In the genomic region with DNA sequence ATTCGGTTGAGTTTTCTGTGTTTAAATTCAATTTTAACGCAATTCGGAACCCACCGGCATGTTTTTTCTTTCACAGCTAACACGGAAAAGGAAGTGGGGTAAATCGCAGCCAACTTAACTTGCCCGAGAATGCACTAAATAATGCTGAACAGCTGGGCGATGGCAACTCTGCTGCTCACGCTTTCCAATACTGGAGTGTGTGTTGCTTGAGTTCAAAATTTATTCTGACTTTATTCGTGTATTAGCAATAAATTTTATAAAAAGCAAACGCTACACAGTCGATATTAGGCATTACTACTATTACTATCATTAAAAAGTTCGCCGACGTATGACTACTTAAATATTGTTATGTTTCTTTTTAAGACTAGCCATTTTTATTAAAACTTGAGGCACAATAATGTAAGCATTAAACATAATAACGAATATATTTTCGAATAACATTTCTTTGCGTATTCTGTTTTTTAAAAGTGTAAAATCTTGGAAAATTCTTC, we compare ENCODE assay signal across 1 fruit fly cellular context.
TF ChIP-seq lines count a peak whose summit lies in the region.

A gene (minus strand): TSS at position 136 of the 491 bp plus-strand sequence.
A gene (plus strand): TSS at position 280 of the 491 bp plus-strand sequence.

TF ChIP-seq in whole organism, embryonic, 481 proteins besides CTCF, POLR2A, EP300 and RAD21 (continued from another document and continues in another):
- TF ChIP-seq ftz-f1 (GFP tag; optimal IDR thresholded peaks at IDR 0.05; lab: Kevin White, UChicago) (peak; percentile 90), pb (GFP tag; optimal IDR thresholded peaks at IDR 0.05; lab: Kevin White, UChicago) (peak; percentile 99), CkIIα-i1 (GFP tag; IDR thresholded peaks at IDR 0.05; lab: Robert Waterston, UW) (peak; percentile 87; the same call in 1 of the 2 replicates), Vsx1 (GFP tag; optimal IDR thresholded peaks at IDR 0.05; lab: Kevin White, UChicago) (peak; percentile 98), CG12299 (tag; optimal IDR thresholded peaks at IDR 0.05; lab: Kevin White, UChicago) (peak; percentile 93), vvl (GFP tag; IDR thresholded peaks at IDR 0.05; lab: Robert Waterston, UW) (peak; percentile 98), chn (GFP tag; optimal IDR thresholded peaks at IDR 0.05; lab: Kevin White, UChicago) (peak; percentile 98), toy (GFP tag; IDR thresholded peaks at IDR 0.05; lab: Robert Waterston, UW) (peak; percentile 95), Aef1 (GFP tag; IDR thresholded peaks at IDR 0.05; lab: Robert Waterston, UW) (peak; percentile 95), Hand (GFP tag; optimal IDR thresholded peaks at IDR 0.05; lab: Kevin White, UChicago) (peak; percentile 94), her (GFP tag; optimal IDR thresholded peaks at IDR 0.05; lab: Kevin White, UChicago) (peak; percentile 97), unc-4 (GFP tag; IDR thresholded peaks at IDR 0.05; lab: Robert Waterston, UW; ENCODE audit: partially characterized antibody) (0 out of 2 replicates have a peak, but pooled peaks have one; percentile 21), CG13287 (GFP tag; IDR thresholded peaks at IDR 0.05; lab: Robert Waterston, UW; ENCODE audit: partially characterized antibody) (peak; percentile 14; the same call in 1 of the 2 replicates), Sry-β (GFP tag; optimal IDR thresholded peaks at IDR 0.05; lab: Kevin White, UChicago) (peak; percentile 80), CG5180 (GFP tag; optimal IDR thresholded peaks at IDR 0.05; lab: Kevin White, UChicago) (peak; percentile 91), CG12769 (tag; optimal IDR thresholded peaks at IDR 0.05; lab: Kevin White, UChicago) (peak; percentile 98), ase (GFP tag; IDR thresholded peaks at IDR 0.05; lab: Robert Waterston, UW) (peak; percentile 98), CG6813 (GFP tag; optimal IDR thresholded peaks at IDR 0.05; lab: Kevin White, UChicago) (peak; percentile 98), CG12219 (GFP tag; optimal IDR thresholded peaks at IDR 0.05; lab: Kevin White, UChicago) (peak; percentile 95), CrebB (tag; optimal IDR thresholded peaks at IDR 0.05; lab: Kevin White, UChicago) (peak; percentile 99), ERR (GFP tag; optimal IDR thresholded peaks at IDR 0.05; lab: Kevin White, UChicago) (peak; percentile 90), CG1603 (tag; optimal IDR thresholded peaks at IDR 0.05; lab: Kevin White, UChicago) (peak; percentile 98), Mes4 (GFP tag; optimal IDR thresholded peaks at IDR 0.05; lab: Kevin White, UChicago) (peak; percentile 99), ato (GFP tag; IDR thresholded peaks at IDR 0.05; lab: Robert Waterston, UW; ENCODE audit: partially characterized antibody) (no peak), cad (GFP tag; optimal IDR thresholded peaks at IDR 0.05; lab: Kevin White, UChicago) (no peak), da (GFP tag; optimal IDR thresholded peaks at IDR 0.05; lab: Kevin White, UChicago) (peak; percentile 99), salm (tag; optimal IDR thresholded peaks at IDR 0.05; lab: Kevin White, UChicago) (peak; percentile 90), Jarid2 (GFP tag; optimal IDR thresholded peaks at IDR 0.05; lab: Kevin White, UChicago) (peak; percentile 94), bbx (GFP tag; IDR thresholded peaks at IDR 0.05; lab: Robert Waterston, UW; ENCODE audit: partially characterized antibody) (0 out of 2 replicates have a peak, but pooled peaks have one; percentile 34), zfh1 (GFP tag; IDR thresholded peaks at IDR 0.05; lab: Robert Waterston, UW) (peak; percentile 98), sc (optimal IDR thresholded peaks at IDR 0.05; lab: Kevin White, UChicago) (no peak), sc (GFP tag; optimal IDR thresholded peaks at IDR 0.05; lab: Kevin White, UChicago) (peak; percentile 97), sqz (GFP tag; optimal IDR thresholded peaks at IDR 0.05; lab: Kevin White, UChicago) (peak; percentile 98), HmgD (GFP tag; optimal IDR thresholded peaks at IDR 0.05; lab: Kevin White, UChicago) (peak; percentile 99), CG14710 (tag; optimal IDR thresholded peaks at IDR 0.05; lab: Kevin White, UChicago) (peak; percentile 97), fd96Cb (tag; optimal IDR thresholded peaks at IDR 0.05; lab: Kevin White, UChicago) (peak; percentile 91), Dll (GFP tag; IDR thresholded peaks at IDR 0.05; lab: Robert Waterston, UW; ENCODE audit: partially characterized antibody) (no peak), fru (optimal IDR thresholded peaks at IDR 0.05; lab: Kevin White, UChicago) (no peak), CG11247 (GFP tag; IDR thresholded peaks at IDR 0.05; lab: Robert Waterston, UW) (peak; percentile 99), kah (GFP tag; optimal IDR thresholded peaks at IDR 0.05; lab: Kevin White, UChicago) (peak; percentile 94), trh (GFP tag; optimal IDR thresholded peaks at IDR 0.05; lab: Kevin White, UChicago) (peak; percentile 98), CG10274 (GFP tag; optimal IDR thresholded peaks at IDR 0.05; lab: Kevin White, UChicago) (peak; percentile 96), Bdp1 (GFP tag; optimal IDR thresholded peaks at IDR 0.05; lab: Kevin White, UChicago) (peak; percentile 94), caup (GFP tag; optimal IDR thresholded peaks at IDR 0.05; lab: Kevin White, UChicago; ENCODE audit: severe bottlenecking) (peak; percentile 100), Gug (GFP tag; IDR thresholded peaks at IDR 0.05; lab: Robert Waterston, UW) (peak; percentile 92), gt (GFP tag; IDR thresholded peaks at IDR 0.05; lab: Robert Waterston, UW) (peak; percentile 96), sob (GFP tag; IDR thresholded peaks at IDR 0.05; lab: Robert Waterston, UW) (peak; percentile 99), CG18011 (GFP tag; optimal IDR thresholded peaks at IDR 0.05; lab: Kevin White, UChicago) (peak; percentile 92), crp (GFP tag; optimal IDR thresholded peaks at IDR 0.05; lab: Kevin White, UChicago) (peak; percentile 47 to 90), Stat92E (GFP tag; optimal IDR thresholded peaks at IDR 0.05; lab: Kevin White, UChicago) (peak in 1 of 3 experiments; percentile 82), CG30020 (tag; optimal IDR thresholded peaks at IDR 0.05; lab: Kevin White, UChicago) (peak; percentile 82), CG18764 (GFP tag; optimal IDR thresholded peaks at IDR 0.05; lab: Kevin White, UChicago) (peak; percentile 98), abd-A (tag; optimal IDR thresholded peaks at IDR 0.05; lab: Kevin White, UChicago) (no peak), ac (GFP tag; optimal IDR thresholded peaks at IDR 0.05; lab: Kevin White, UChicago) (peak; percentile 99), CG9817 (tag; optimal IDR thresholded peaks at IDR 0.05; lab: Kevin White, UChicago) (peak; percentile 99), CG8290 (GFP tag; optimal IDR thresholded peaks at IDR 0.05; lab: Kevin White, UChicago) (peak; percentile 98), CG8290 (tag; optimal IDR thresholded peaks at IDR 0.05; lab: Kevin White, UChicago) (peak; percentile 97 to 100), croc (GFP tag; conservative IDR thresholded peaks at IDR 0.05; lab: Robert Waterston, UW) (peak; percentile 88), CG17328 (GFP tag; IDR thresholded peaks at IDR 0.05; lab: Robert Waterston, UW) (peak; percentile 98), ttk (GFP tag; IDR thresholded peaks at IDR 0.05; lab: Robert Waterston, UW) (peak; percentile 97), Fer3 (tag; optimal IDR thresholded peaks at IDR 0.05; lab: Kevin White, UChicago) (peak; percentile 98), CG34224 (GFP tag; IDR thresholded peaks at IDR 0.05; lab: Robert Waterston, UW; ENCODE audit: partially characterized antibody) (no peak), CG10267 (tag; optimal IDR thresholded peaks at IDR 0.05; lab: Kevin White, UChicago) (peak; percentile 99), Opbp (GFP tag; IDR thresholded peaks at IDR 0.05; lab: Robert Waterston, UW; ENCODE audit: partially characterized antibody) (peak; percentile 100), tap (tag; optimal IDR thresholded peaks at IDR 0.05; lab: Kevin White, UChicago) (peak; percentile 88), lov (optimal IDR thresholded peaks at IDR 0.05; lab: Kevin White, UChicago) (no peak), lov (GFP tag; IDR thresholded peaks at IDR 0.05; lab: Robert Waterston, UW) (peak; percentile 99), CG33213 (GFP tag; optimal IDR thresholded peaks at IDR 0.05; lab: Kevin White, UChicago) (peak; percentile 99), B-H2 (GFP tag; optimal IDR thresholded peaks at IDR 0.05; lab: Kevin White, UChicago) (peak; percentile 100), CG4820 (GFP tag; optimal IDR thresholded peaks at IDR 0.05; lab: Kevin White, UChicago) (peak; percentile 97), wek (GFP tag; optimal IDR thresholded peaks at IDR 0.05; lab: Kevin White, UChicago) (peak; percentile 97), CG5245 (GFP tag; optimal IDR thresholded peaks at IDR 0.05; lab: Kevin White, UChicago) (peak; percentile 98), CG4424 (GFP tag; optimal IDR thresholded peaks at IDR 0.05; lab: Kevin White, UChicago) (peak; percentile 98), Doc2 (GFP tag; IDR thresholded peaks at IDR 0.05; lab: Robert Waterston, UW) (peak; percentile 94), Camta (GFP tag; optimal IDR thresholded peaks at IDR 0.05; lab: Kevin White, UChicago) (peak; percentile 98), CG14441 (GFP tag; IDR thresholded peaks at IDR 0.05; lab: Robert Waterston, UW) (peak; percentile 95), grn (GFP tag; optimal IDR thresholded peaks at IDR 0.05; lab: Kevin White, UChicago) (peak; percentile 96), CG3163 (GFP tag; optimal IDR thresholded peaks at IDR 0.05; lab: Kevin White, UChicago) (peak; percentile 94), psq (GFP tag; optimal IDR thresholded peaks at IDR 0.05; lab: Kevin White, UChicago) (peak; percentile 94), CG11560 (tag; IDR thresholded peaks at IDR 0.05; lab: Robert Waterston, UW) (peak; percentile 89), luna (GFP tag; optimal IDR thresholded peaks at IDR 0.05; lab: Kevin White, UChicago) (peak; percentile 98), CG1647 (GFP tag; optimal IDR thresholded peaks at IDR 0.05; lab: Kevin White, UChicago) (peak; percentile 98), CG34422 (GFP tag; IDR thresholded peaks at IDR 0.05; lab: Robert Waterston, UW) (peak; percentile 97), CG12104 (GFP tag; optimal IDR thresholded peaks at IDR 0.05; lab: Kevin White, UChicago) (peak; percentile 99), Rfx (GFP tag; IDR thresholded peaks at IDR 0.05; lab: Robert Waterston, UW) (peak; percentile 99), HLH3B (GFP tag; IDR thresholded peaks at IDR 0.05; lab: Robert Waterston, UW) (peak; percentile 95), CG17912 (GFP tag; optimal IDR thresholded peaks at IDR 0.05; lab: Kevin White, UChicago) (peak; percentile 100), peb (GFP tag; IDR thresholded peaks at IDR 0.05; lab: Robert Waterston, UW) (peak; percentile 89), usp (GFP tag; optimal IDR thresholded peaks at IDR 0.05; lab: Kevin White, UChicago) (no peak), CG8281 (tag; optimal IDR thresholded peaks at IDR 0.05; lab: Kevin White, UChicago) (peak; percentile 87), Dref (GFP tag; IDR thresholded peaks at IDR 0.05; lab: Robert Waterston, UW) (peak; percentile 59), gfzf (GFP tag; optimal IDR thresholded peaks at IDR 0.05; lab: Kevin White, UChicago) (peak; percentile 96), CG6683 (GFP tag; optimal IDR thresholded peaks at IDR 0.05; lab: Kevin White, UChicago) (peak; percentile 94), dimm (GFP tag; IDR thresholded peaks at IDR 0.05; lab: Robert Waterston, UW) (peak; percentile 92), fu2 (GFP tag; optimal IDR thresholded peaks at IDR 0.05; lab: Kevin White, UChicago) (peak; percentile 98), dysf (GFP tag; IDR thresholded peaks at IDR 0.05; lab: Robert Waterston, UW) (peak; percentile 96), CG18619 (GFP tag; optimal IDR thresholded peaks at IDR 0.05; lab: Kevin White, UChicago) (peak; percentile 99), CG31224 (GFP tag; IDR thresholded peaks at IDR 0.05; lab: Robert Waterston, UW) (peak; percentile 93), ap (GFP tag; IDR thresholded peaks at IDR 0.05; lab: Robert Waterston, UW) (peak; percentile 95), run (tag; optimal IDR thresholded peaks at IDR 0.05; lab: Kevin White, UChicago) (peak; percentile 90), gem (tag; optimal IDR thresholded peaks at IDR 0.05; lab: Kevin White, UChicago) (peak; percentile 91), bowl (GFP tag; IDR thresholded peaks at IDR 0.05; lab: Robert Waterston, UW) (peak; percentile 88), Hsf (GFP tag; optimal IDR thresholded peaks at IDR 0.05; lab: Kevin White, UChicago) (peak; percentile 98), jumu (GFP tag; optimal IDR thresholded peaks at IDR 0.05; lab: Kevin White, UChicago) (peak; percentile 96), Xbp1 (GFP tag; optimal IDR thresholded peaks at IDR 0.05; lab: Kevin White, UChicago) (peak; percentile 98), CG4328 (GFP tag; optimal IDR thresholded peaks at IDR 0.05; lab: Kevin White, UChicago) (peak; percentile 99), Scr (GFP tag; IDR thresholded peaks at IDR 0.05; lab: Robert Waterston, UW; ENCODE audit: partially characterized antibody) (peak; percentile 41; the same call in 1 of the 2 replicates), CG42726 (GFP tag; IDR thresholded peaks at IDR 0.05; lab: Robert Waterston, UW; ENCODE audit: partially characterized antibody) (no peak), Eip74EF (GFP tag; optimal IDR thresholded peaks at IDR 0.05; lab: Kevin White, UChicago) (peak in 1 of 2 experiments; percentile 93), dmrt11E (tag; optimal IDR thresholded peaks at IDR 0.05; lab: Kevin White, UChicago) (peak; percentile 94), insv (GFP tag; optimal IDR thresholded peaks at IDR 0.05; lab: Kevin White, UChicago) (peak in 1 of 2 experiments; percentile 87), al (GFP tag; IDR thresholded peaks at IDR 0.05; lab: Robert Waterston, UW) (peak; percentile 95), CG11723 (GFP tag; optimal IDR thresholded peaks at IDR 0.05; lab: Kevin White, UChicago) (peak; percentile 99), tna (GFP tag; IDR thresholded peaks at IDR 0.05; lab: Robert Waterston, UW; ENCODE audit: partially characterized antibody) (no peak), Sry-δ (GFP tag; optimal IDR thresholded peaks at IDR 0.05; lab: Kevin White, UChicago) (peak; percentile 83), Ets97D (GFP tag; optimal IDR thresholded peaks at IDR 0.05; lab: Kevin White, UChicago) (peak; percentile 100), Myb (GFP tag; optimal IDR thresholded peaks at IDR 0.05; lab: Kevin White, UChicago) (peak; percentile 94), CG7357 (GFP tag; IDR thresholded peaks at IDR 0.05; lab: Robert Waterston, UW) (peak; percentile 73), shn (GFP tag; optimal IDR thresholded peaks at IDR 0.05; lab: Kevin White, UChicago) (peak; percentile 99), Lim3 (GFP tag; IDR thresholded peaks at IDR 0.05; lab: Robert Waterston, UW) (peak; percentile 68; the same call in 1 of the 2 replicates), jing (GFP tag; optimal IDR thresholded peaks at IDR 0.05; lab: Kevin White, UChicago) (peak; percentile 94), CG6654 (GFP tag; optimal IDR thresholded peaks at IDR 0.05; lab: Kevin White, UChicago) (peak; percentile 94)
